Worm (Caenorhabditis elegans): ENCODE results near the gene dld-1.

- no peak for TF ChIP-seq ceh-9 (tag; optimal IDR thresholded peaks at IDR 0.05)
- TF ChIP-seq unc-39 (tag; optimal IDR thresholded peaks at IDR 0.05), result no peak
- no peak for TF ChIP-seq nhr-237 (tag; optimal IDR thresholded peaks at IDR 0.05)
- no peak for TF ChIP-seq sea-2 (GFP tag; optimal IDR thresholded peaks at IDR 0.05)
- no peak for TF ChIP-seq aly-2 (tag; optimal IDR thresholded peaks at IDR 0.05)
- no peak for TF ChIP-seq nhr-11 (tag; optimal IDR thresholded peaks at IDR 0.05)
- TF ChIP-seq ztf-4 (tag; optimal IDR thresholded peaks at IDR 0.05), result no peak
- TF ChIP-seq fkh-2 (tag; optimal IDR thresholded peaks at IDR 0.05), result no peak
- no peak for TF ChIP-seq fos-1 (tag; optimal IDR thresholded peaks at IDR 0.05)
- TF ChIP-seq nhr-28 (tag; optimal IDR thresholded peaks at IDR 0.05), result no peak
- TF ChIP-seq pqm-1 (tag; optimal IDR thresholded peaks at IDR 0.05), result no peak
- TF ChIP-seq snpc-4 (tag; optimal IDR thresholded peaks at IDR 0.05), result no peak
- no peak for TF ChIP-seq elt-2 (tag; optimal IDR thresholded peaks at IDR 0.05)
- no peak for TF ChIP-seq nfya-1 (tag; optimal IDR thresholded peaks at IDR 0.05; ENCODE audit: insufficient read depth)
Observed at ce11 chrIV:14435902-14436301, 28.4 kb upstream of the dld-1 start.

All from whole organism, L3 larva.